Worm (Caenorhabditis elegans) whole organism, L1 larva: ENCODE data around the gene cyp-13B2.

Experiments
- jun-1 ChIP-seq: fragments of 150-350 bp; optimal IDR thresholded peaks from 2 replicates; lab custom pipeline; 2014; ENCODE audit warnings: missing biosample characterization, missing genetic modification reagents, missing genetic modification characterization
- mdl-1 ChIP-seq, 2 experiments: fragments of 150-350 bp; optimal IDR thresholded peaks; 2 replicates each; lab custom pipeline; 2014 to 2017; ENCODE audit warnings: missing biosample characterization in 2 of 2, missing genetic modification characterization in 2 of 2, inconsistent platforms in 1 of 2
- mep-1 ChIP-seq: fragments of 150-350 bp; optimal IDR thresholded peaks from 2 replicates; lab custom pipeline; 2014; ENCODE audit warnings: missing biosample characterization, missing genetic modification characterization
- nhr-237 ChIP-seq: fragments of 150-350 bp; optimal IDR thresholded peaks from 2 replicates; lab custom pipeline; 2014; ENCODE audit warnings: missing biosample characterization, missing genetic modification characterization
- tbx-2 ChIP-seq: sonication (generic microtip); optimal IDR thresholded peaks from 2 replicates; lab custom pipeline; 2016; ENCODE audit warnings: missing genetic modification characterization, missing compliant biosample characterization

- TF ChIP-seq tbx-2 (tag; lab: Kevin White, UChicago) (no peak), mdl-1 (tag; optimal IDR thresholded peaks at IDR 0.05; lab: Kevin White, UChicago) (no peak), jun-1 (tag; lab: Kevin White, UChicago) (no peak), mep-1 (tag; lab: Kevin White, UChicago) (no peak), nhr-237 (tag; lab: Kevin White, UChicago) (no peak)
Measured at ce11 chrX:14257661-14258060, 32.3 kb downstream of the cyp-13B2 start, which contains the start of gene E02H4.4.
